Fruit fly (Drosophila melanogaster): ENCODE data around the gene MsrA.

- TF ChIP-seq bab1 (GFP tag; optimal IDR thresholded peaks at IDR 0.05), result no peak
- TF ChIP-seq Mnt (GFP tag; optimal IDR thresholded peaks at IDR 0.05), result no peak
- TF ChIP-seq CG5204 (GFP tag; optimal IDR thresholded peaks at IDR 0.05), result no peak
- no peak for TF ChIP-seq toe (GFP tag; optimal IDR thresholded peaks at IDR 0.05)
- no peak for TF ChIP-seq ovo (GFP tag; optimal IDR thresholded peaks at IDR 0.05)
- TF ChIP-seq Crg-1 (GFP tag; optimal IDR thresholded peaks at IDR 0.05), result no peak
- TF ChIP-seq tj (GFP tag; optimal IDR thresholded peaks at IDR 0.05), result no peak
- TF ChIP-seq kay (GFP tag; ENCODE audit: borderline replicate concordance), result no peak
Measured at dm6 chr3L:15541281-15541680, 30.4 kb downstream of the MsrA start.
